Comparison of ENCODE assay signal across 5 worm cellular contexts in genomic region chrIV:9107464-9107863, ce11.
A peak's percentile ranks its signal among the peaks of the same experiment; 100 is the strongest.
TF ChIP-seq lines count a peak whose summit lies in the region.

No protein-coding gene starts in this region.

TF ChIP-seq in whole organism, L1 larva, 84 proteins besides CTCF, POLR2A, EP300 and RAD21 (continues in another document):
- TF ChIP-seq nhr-71 (tag; optimal IDR thresholded peaks at IDR 0.05; lab: Kevin White, UChicago) (peak; percentile 49), nhr-19 (GFP tag; conservative IDR thresholded peaks at IDR 0.05; lab: Robert Waterston, UW) (no peak), isw-1 (GFP tag; IDR thresholded peaks at IDR 0.05; lab: Robert Waterston, UW) (no peak), lin-14 (GFP tag; optimal IDR thresholded peaks at IDR 0.05; lab: Kevin White, UChicago) (peak; percentile 72), fkh-10 (GFP tag; optimal IDR thresholded peaks at IDR 0.05; lab: Kevin White, UChicago) (no peak), nhr-84 (tag; optimal IDR thresholded peaks at IDR 0.05; lab: Kevin White, UChicago) (no peak), egl-13 (tag; optimal IDR thresholded peaks at IDR 0.05; lab: Kevin White, UChicago) (no peak), irx-1 (tag; optimal IDR thresholded peaks at IDR 0.05; lab: Kevin White, UChicago) (no peak), unc-86 (tag; optimal IDR thresholded peaks at IDR 0.05; lab: Kevin White, UChicago) (no peak), egl-27 (tag; optimal IDR thresholded peaks at IDR 0.05; lab: Kevin White, UChicago) (no peak), skn-1 (tag; optimal IDR thresholded peaks at IDR 0.05; lab: Kevin White, UChicago) (peak; percentile 41), grh-1 (GFP tag; IDR thresholded peaks at IDR 0.05; lab: Robert Waterston, UW) (no peak), efl-1 (optimal IDR thresholded peaks at IDR 0.05; lab: Kevin White, UChicago) (peak; percentile 36 to 53), efl-1 (GFP tag; optimal IDR thresholded peaks at IDR 0.05 in 1 of 2; lab: Kevin White, UChicago) (peak; percentile 39 to 51), xbp-1 (tag; optimal IDR thresholded peaks at IDR 0.05; lab: Kevin White, UChicago) (peak; percentile 26), rnt-1 (tag; optimal IDR thresholded peaks at IDR 0.05; lab: Kevin White, UChicago) (peak; percentile 13), dsc-1 (tag; optimal IDR thresholded peaks at IDR 0.05; lab: Kevin White, UChicago) (no peak), F16B12.6 (tag; optimal IDR thresholded peaks at IDR 0.05; lab: Kevin White, UChicago) (peak; percentile 17), nhr-20 (tag; optimal IDR thresholded peaks at IDR 0.05; lab: Kevin White, UChicago) (peak; percentile 5)

TF ChIP-seq in whole organism, L3 larva, 47 proteins besides CTCF, POLR2A, EP300 and RAD21 (continues in another document):
- TF ChIP-seq elt-2 (tag; optimal IDR thresholded peaks at IDR 0.05; lab: Kevin White, UChicago) (peak; percentile 15), nhr-43 (tag; optimal IDR thresholded peaks at IDR 0.05; lab: Kevin White, UChicago; ENCODE audit: poor library complexity, severe bottlenecking) (no peak), fos-1 (tag; optimal IDR thresholded peaks at IDR 0.05; lab: Kevin White, UChicago) (no peak), nhr-12 (tag; optimal IDR thresholded peaks at IDR 0.05; lab: Kevin White, UChicago) (no peak), unc-62 (GFP tag; optimal IDR thresholded peaks at IDR 0.05; lab: Kevin White, UChicago) (no peak), ceh-9 (tag; optimal IDR thresholded peaks at IDR 0.05; lab: Kevin White, UChicago) (no peak), R02D3.7 (tag; optimal IDR thresholded peaks at IDR 0.05; lab: Kevin White, UChicago) (no peak), elt-3 (tag; optimal IDR thresholded peaks at IDR 0.05; lab: Kevin White, UChicago) (no peak), ztf-11 (tag; optimal IDR thresholded peaks at IDR 0.05; lab: Kevin White, UChicago) (no peak), nhr-11 (tag; optimal IDR thresholded peaks at IDR 0.05; lab: Kevin White, UChicago) (no peak), lin-15B (tag; optimal IDR thresholded peaks at IDR 0.05; lab: Kevin White, UChicago) (peak; percentile 69), tbx-2 (tag; optimal IDR thresholded peaks at IDR 0.05; lab: Kevin White, UChicago) (no peak), pqm-1 (tag; optimal IDR thresholded peaks at IDR 0.05; lab: Kevin White, UChicago) (no peak), mdl-1 (tag; optimal IDR thresholded peaks at IDR 0.05; lab: Kevin White, UChicago) (no peak), nhr-76 (tag; optimal IDR thresholded peaks at IDR 0.05; lab: Kevin White, UChicago) (no peak), egl-5 (tag; optimal IDR thresholded peaks at IDR 0.05; lab: Kevin White, UChicago) (peak; percentile 93), lin-39 (tag; optimal IDR thresholded peaks at IDR 0.05; lab: Kevin White, UChicago) (peak; percentile 71), lsy-12 (tag; optimal IDR thresholded peaks at IDR 0.05; lab: Kevin White, UChicago) (no peak), hmg-11 (tag; optimal IDR thresholded peaks at IDR 0.05; lab: Kevin White, UChicago) (peak; percentile 68)

TF ChIP-seq in whole organism, early embryonic, 17 proteins besides CTCF, POLR2A, EP300 and RAD21:
- TF ChIP-seq hmg-4 (GFP tag; optimal IDR thresholded peaks at IDR 0.05; lab: Kevin White, UChicago) (no peak), F13C5.2 (tag; optimal IDR thresholded peaks at IDR 0.05; lab: Kevin White, UChicago) (peak; percentile 36)

TF ChIP-seq in whole organism, midembryonic, 9 proteins besides CTCF, POLR2A, EP300 and RAD21:
- 0 out of 2 replicates have a peak, but pooled peaks have one; percentile 18 for TF ChIP-seq flt-1 (GFP tag; IDR thresholded peaks at IDR 0.05; lab: Robert Waterston, UW)
- no peak for TF ChIP-seq ztf-29 (GFP tag; IDR thresholded peaks at IDR 0.05; lab: Robert Waterston, UW)
- TF ChIP-seq ref-1 (GFP tag; conservative IDR thresholded peaks at IDR 0.05; lab: Robert Waterston, UW) = no peak
- TF ChIP-seq ztf-23 (GFP tag; IDR thresholded peaks at IDR 0.05; lab: Robert Waterston, UW) = 0 out of 2 replicates have a peak, but pooled peaks have one; percentile 45
- no peak for TF ChIP-seq med-1 (GFP tag; optimal IDR thresholded peaks at IDR 0.05; lab: Kevin White, UChicago; ENCODE audit: insufficient read depth)
- peak; percentile 58 for TF ChIP-seq cog-1 (tag; optimal IDR thresholded peaks at IDR 0.05; lab: Kevin White, UChicago)
- peak; percentile 44; the same call in 1 of the 2 replicates for TF ChIP-seq T22C8.4 (GFP tag; IDR thresholded peaks at IDR 0.05; lab: Robert Waterston, UW)
- TF ChIP-seq tab-1 (GFP tag; IDR thresholded peaks at IDR 0.05; lab: Robert Waterston, UW) = no peak
- no peak for TF ChIP-seq klf-2 (GFP tag; conservative IDR thresholded peaks at IDR 0.05; lab: Robert Waterston, UW)

TF ChIP-seq in whole organism, young adult, 124 proteins besides CTCF, POLR2A, EP300 and RAD21:
- peak; percentile 4 for TF ChIP-seq snpc-3.4 (tag; optimal IDR thresholded peaks at IDR 0.05; lab: Kevin White, UChicago)
- no peak for TF ChIP-seq madf-8 (GFP tag; conservative IDR thresholded peaks at IDR 0.05; lab: Robert Waterston, UW)
- no peak for TF ChIP-seq bed-2 (GFP tag; IDR thresholded peaks at IDR 0.05; lab: Robert Waterston, UW)
- no peak for TF ChIP-seq snpc-4 (GFP tag; optimal IDR thresholded peaks at IDR 0.05; lab: Kevin White, UChicago)
- peak in 1 of 4 experiments; percentile 18 for TF ChIP-seq snpc-4 (tag; optimal IDR thresholded peaks at IDR 0.05; lab: Kevin White, UChicago)
- peak; percentile 15 for TF ChIP-seq nhr-80 (tag; optimal IDR thresholded peaks at IDR 0.05; lab: Kevin White, UChicago)
- no peak for TF ChIP-seq hmg-20 (GFP tag; IDR thresholded peaks at IDR 0.05; lab: Robert Waterston, UW)
- peak; percentile 43 for TF ChIP-seq attf-5 (GFP tag; optimal IDR thresholded peaks at IDR 0.05; lab: Kevin White, UChicago)
- TF ChIP-seq bed-1 (GFP tag; IDR thresholded peaks at IDR 0.05; lab: Robert Waterston, UW) = no peak

Comparison
In these comparisons a context has a peak if more than half of its experiments do, and no peak if none do; other contexts are left out.
1. Of the 8 proteins assayed by ChIP-seq in both whole organism, young adult and whole organism, L1 larva: peak only in whole organism, young adult: none; only in whole organism, L1 larva: dpl-1, efl-1 and lin-35; in both: none; in neither: 4; mixed calls (peak in some experiments, not most) for 1.